Worm (Caenorhabditis elegans) whole organism, L4/young adult: ENCODE measurements around the gene mul-1.

ENCODE experiments used
- W03F9.2 ChIP-seq: fragments of 150-350 bp; optimal IDR thresholded peaks from 2 replicates; lab custom pipeline; 2014; ENCODE audit warnings: missing biosample characterization, missing genetic modification characterization
- dao-5 ChIP-seq: sonication (generic microtip); optimal IDR thresholded peaks from 2 replicates; lab custom pipeline; 2016; ENCODE audit warnings: missing genotype, missing genetic modification characterization, moderate library complexity, missing compliant biosample characterization
- him-1 ChIP-seq: sonication (generic microtip); optimal IDR thresholded peaks from 2 replicates; lab custom pipeline; 2016; ENCODE audit warnings: missing genotype, missing genetic modification reagents, missing genetic modification characterization, missing compliant biosample characterization

ce11 chrIV:4137472-4137871 lies 14.5 kb upstream of the mul-1 start, which contains the start of gene F49F1.9:
- no peak for TF ChIP-seq him-1 (tag; lab: Kevin White, UChicago)
- TF ChIP-seq dao-5 (tag; lab: Kevin White, UChicago), result no peak
- TF ChIP-seq W03F9.2 (tag; lab: Kevin White, UChicago), result no peak
